Worm (Caenorhabditis elegans) whole organism, L4 larva: ENCODE data around the gene fdgt-2.

Experiments used
- egl-43 ChIP-seq: fragments of 200-800 bp; sonication (Bioruptor generic); IDR thresholded peaks from 2 replicates; pipeline ENCODE4 v1.3.6; 2022; ENCODE audit warnings: missing genetic modification reagents, missing genetic modification characterization, missing compliant biosample characterization
- mep-1 ChIP-seq: fragments of 150-350 bp; sonication (generic microtip); optimal IDR thresholded peaks from 3 replicates; lab custom pipeline; 2014; ENCODE audit warnings: missing biosample characterization, missing genetic modification characterization
- nhr-25 ChIP-seq: sonication (generic microtip); optimal IDR thresholded peaks from 2 replicates; lab custom pipeline; 2017; ENCODE audit warnings: missing genetic modification characterization, mild to moderate bottlenecking, missing compliant biosample characterization, antibody characterized with exemption, moderate library complexity, borderline replicate concordance; ENCODE audit not compliant: insufficient read depth

ce11 chrII:8411002-8411401 lies 6.4 kb upstream of the fdgt-2 start:
- TF ChIP-seq nhr-25 (no peak), egl-43 (GFP tag; lab: Robert Waterston, UW) (no peak), mep-1 (tag; lab: Kevin White, UChicago) (no peak)
